Worm (Caenorhabditis elegans) whole organism, L2 larva: ENCODE data around the gene T06E6.1.
"Not testable (repeated sequence)": the region's sequence is repeated elsewhere in the genome, so short reads cannot be mapped to it uniquely, and the experiment has no call there.

Experiments used
- C34F6.9 ChIP-seq: fragments of 150-350 bp; optimal IDR thresholded peaks from 2 replicates; lab custom pipeline; 2014; ENCODE audit warnings: missing biosample characterization, missing genetic modification characterization
- Y55F3AM.14 ChIP-seq: fragments of 200-800 bp; sonication (Bioruptor generic); optimal IDR thresholded peaks from 2 replicates; lab custom pipeline; 2018; ENCODE audit warnings: mild to moderate bottlenecking, missing genetic modification characterization, missing compliant biosample characterization
- ZK546.5 ChIP-seq: sonication (generic microtip); optimal IDR thresholded peaks from 2 replicates; lab custom pipeline; 2017; ENCODE audit warnings: missing biosample characterization, missing genetic modification characterization
- alr-1 ChIP-seq: fragments of 150-350 bp; optimal IDR thresholded peaks from 2 replicates; lab custom pipeline; 2014; ENCODE audit warnings: missing biosample characterization, missing genetic modification characterization
- ama-1 ChIP-seq: fragments of 150-350 bp; optimal IDR thresholded peaks from 2 replicates; lab custom pipeline; 2018; ENCODE audit warnings: inconsistent platforms
- blmp-1 ChIP-seq: sonication (generic microtip); optimal IDR thresholded peaks from 2 replicates; lab custom pipeline; 2017; ENCODE audit warnings: missing genetic modification characterization, mild to moderate bottlenecking, missing compliant biosample characterization, antibody characterized with exemption, moderate library complexity; ENCODE audit not compliant: insufficient read depth
- ceh-16 ChIP-seq: fragments of 150-350 bp; optimal IDR thresholded peaks from 2 replicates; lab custom pipeline; 2014; ENCODE audit warnings: missing biosample characterization, missing genetic modification characterization
- dmd-4 ChIP-seq: sonication (generic microtip); optimal IDR thresholded peaks from 2 replicates; lab custom pipeline; 2017; ENCODE audit warnings: missing biosample characterization, missing genetic modification characterization
- egl-27 ChIP-seq: sonication (generic microtip); optimal IDR thresholded peaks from 3 replicates; lab custom pipeline; 2017; ENCODE audit warnings: missing biosample characterization, missing genetic modification reagents, missing genetic modification characterization
- elt-3 ChIP-seq: sonication (generic microtip); optimal IDR thresholded peaks from 2 replicates; lab custom pipeline; 2017; ENCODE audit warnings: missing biosample characterization, missing genetic modification characterization
- fos-1 ChIP-seq: fragments of 150-350 bp; optimal IDR thresholded peaks from 2 replicates; lab custom pipeline; 2014; ENCODE audit warnings: missing biosample characterization, missing genetic modification characterization
- gmeb-1 ChIP-seq: fragments of 150-350 bp; optimal IDR thresholded peaks from 2 replicates; lab custom pipeline; 2014; ENCODE audit warnings: missing biosample characterization, missing genetic modification characterization
- lin-11 ChIP-seq: fragments of 150-350 bp; sonication (generic microtip); optimal IDR thresholded peaks from 2 replicates; lab custom pipeline; 2014; ENCODE audit warnings: missing biosample characterization, missing genetic modification characterization, inconsistent platforms, mixed read lengths
- lin-13 ChIP-seq: fragments of 150-350 bp; optimal IDR thresholded peaks from 2 replicates; lab custom pipeline; 2014; ENCODE audit warnings: missing biosample characterization, missing genetic modification reagents, missing genetic modification characterization
- lin-39 ChIP-seq: fragments of 150-350 bp; optimal IDR thresholded peaks from 2 replicates; lab custom pipeline; 2014; ENCODE audit warnings: missing biosample characterization, missing genetic modification reagents, missing genetic modification characterization
- lsy-2 ChIP-seq, 2 experiments: fragments of 150-350 bp in 1 of 2; sonication (generic microtip) in 1 of 2; optimal IDR thresholded peaks; 2 replicates each; lab custom pipeline; 2014 to 2017; ENCODE audit warnings: missing biosample characterization in 2 of 2, missing genetic modification characterization in 2 of 2
- mab-5 ChIP-seq: fragments of 150-350 bp; optimal IDR thresholded peaks from 2 replicates; lab custom pipeline; 2014; ENCODE audit warnings: missing biosample characterization, missing genetic modification characterization
- mdl-1 ChIP-seq, 2 experiments: fragments of 150-350 bp in 1 of 2; sonication (generic microtip) in 1 of 2; optimal IDR thresholded peaks; 2 replicates each; lab custom pipeline; 2017; ENCODE audit warnings: missing biosample characterization in 2 of 2, missing genetic modification characterization in 2 of 2
- nhr-10 ChIP-seq: sonication (generic microtip); optimal IDR thresholded peaks from 2 replicates; lab custom pipeline; 2017; ENCODE audit warnings: missing biosample characterization, missing genetic modification characterization
- nhr-11 ChIP-seq: fragments of 150-350 bp; optimal IDR thresholded peaks from 2 replicates; lab custom pipeline; 2014; ENCODE audit warnings: missing biosample characterization, missing genetic modification characterization
- nhr-12 ChIP-seq: fragments of 150-350 bp; optimal IDR thresholded peaks from 2 replicates; lab custom pipeline; 2014; ENCODE audit warnings: missing biosample characterization, missing genetic modification characterization
- nhr-21 ChIP-seq: fragments of 150-350 bp; optimal IDR thresholded peaks from 2 replicates; lab custom pipeline; 2014; ENCODE audit warnings: missing biosample characterization, missing genetic modification characterization
- nhr-23 ChIP-seq: fragments of 150-350 bp; optimal IDR thresholded peaks from 2 replicates; lab custom pipeline; 2014; ENCODE audit warnings: missing biosample characterization, missing genetic modification reagents, missing genetic modification characterization
- nhr-25 ChIP-seq: fragments of 150-350 bp; sonication (generic microtip); optimal IDR thresholded peaks from 3 replicates; lab custom pipeline; 2014; ENCODE audit warnings: missing biosample characterization, missing genetic modification characterization
- nhr-6 ChIP-seq: fragments of 150-350 bp; optimal IDR thresholded peaks from 2 replicates; lab custom pipeline; 2014; ENCODE audit warnings: missing biosample characterization, missing genetic modification characterization
- nhr-77 ChIP-seq: fragments of 150-350 bp; optimal IDR thresholded peaks from 2 replicates; lab custom pipeline; 2014; ENCODE audit warnings: missing biosample characterization, missing genetic modification characterization
- peb-1 ChIP-seq: fragments of 150-350 bp; optimal IDR thresholded peaks from 2 replicates; lab custom pipeline; 2014; ENCODE audit warnings: missing biosample characterization, missing genetic modification characterization
- sem-4 ChIP-seq: fragments of 150-350 bp; optimal IDR thresholded peaks from 2 replicates; lab custom pipeline; 2014; ENCODE audit warnings: missing biosample characterization, missing genetic modification reagents, missing genetic modification characterization
- sma-9 ChIP-seq, 2 experiments: fragments of 150-350 bp in 1 of 2; sonication (generic microtip) in 1 of 2; optimal IDR thresholded peaks; 2 replicates each; lab custom pipeline; 2014 to 2016; ENCODE audit warnings: missing genetic modification characterization in 2 of 2, mild to moderate bottlenecking in 1 of 2, missing biosample characterization in 1 of 2, missing compliant biosample characterization in 1 of 2, missing genetic modification reagents in 1 of 2, moderate library complexity in 1 of 2
- snpc-4 ChIP-seq: fragments of 150-350 bp; optimal IDR thresholded peaks from 2 replicates; lab custom pipeline; 2014; ENCODE audit warnings: missing biosample characterization, missing genetic modification characterization
- unc-62 ChIP-seq: fragments of 150-350 bp; optimal IDR thresholded peaks from 2 replicates; lab custom pipeline; 2014; ENCODE audit warnings: missing biosample characterization, missing genetic modification reagents, missing genetic modification characterization
- ztf-1 ChIP-seq: fragments of 200-800 bp; sonication (Bioruptor generic); conservative IDR thresholded peaks from 2 replicates; pipeline ENCODE4 v1.3.6; 2022; ENCODE audit warnings: missing genetic modification characterization, missing compliant biosample characterization
- ztf-4 ChIP-seq: fragments of 150-350 bp; optimal IDR thresholded peaks from 2 replicates; lab custom pipeline; 2014; ENCODE audit warnings: missing biosample characterization, missing genetic modification characterization

The T06E6.1 gene

ce11 chrV:15361412-15361811, 33.3 kb downstream of the T06E6.1 start, which contains the start of gene ech-1.1:
Gene ech-1.1, minus strand, starts transcription at chrV:15361512.
- TF ChIP-seq nhr-10 (tag; lab: Kevin White, UChicago); elt-3; ztf-1 (GFP tag; lab: Robert Waterston, UW): not testable (repeated sequence)

DNA sequence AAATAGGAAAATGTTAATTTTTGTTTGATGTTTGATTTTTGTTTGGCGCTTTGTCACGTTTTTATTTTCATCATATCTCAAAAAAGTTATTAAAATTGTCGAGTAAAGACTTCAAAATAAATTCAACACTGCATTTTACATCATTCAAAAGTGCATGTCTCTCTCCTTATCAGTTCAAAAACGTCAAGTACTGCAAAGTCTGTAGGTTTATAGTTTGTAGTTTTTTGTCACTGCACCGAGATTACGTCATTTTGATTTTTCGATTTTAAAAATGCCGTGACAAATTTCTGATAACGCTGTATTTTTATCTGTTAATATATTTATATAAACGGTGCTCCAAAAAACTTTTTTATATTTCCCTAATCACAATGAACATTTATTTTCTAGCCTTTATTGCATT, 40.1 kb downstream of the T06E6.1 start, which contains the start of gene C29F3.7:
Gene C29F3.7, plus strand, starts transcription at position 254 of the 400 bp plus-strand sequence.
- TF ChIP-seq fos-1 (tag; lab: Kevin White, UChicago), result peak; percentile 97
- TF ChIP-seq sma-9 (GFP tag; optimal IDR thresholded peaks at IDR 0.05; lab: Kevin White, UChicago), result peak; percentile 87
- TF ChIP-seq sma-9 (tag; optimal IDR thresholded peaks at IDR 0.05; lab: Kevin White, UChicago), result no peak
- no peak for TF ChIP-seq nhr-11 (tag; lab: Kevin White, UChicago)
- peak; percentile 44 for TF ChIP-seq gmeb-1
- TF ChIP-seq, all 48 proteins: peak for 3

- TF ChIP-seq mdl-1 (tag; optimal IDR thresholded peaks at IDR 0.05; lab: Kevin White, UChicago), result no peak
- TF ChIP-seq nhr-11 (tag; lab: Kevin White, UChicago), result no peak
- no peak for TF ChIP-seq nhr-12 (tag; lab: Kevin White, UChicago)
- TF ChIP-seq C34F6.9 (tag; lab: Kevin White, UChicago), result no peak
- TF ChIP-seq peb-1 (tag; lab: Kevin White, UChicago), result no peak
- no peak for TF ChIP-seq ama-1
- TF ChIP-seq lin-39, result no peak
Measured at ce11 chrV:15352376-15352775, 42.4 kb downstream of the T06E6.1 start, which contains the start of gene srx-58. Gene srx-58, plus strand, starts transcription at chrV:15352676.

- TF ChIP-seq mdl-1 (tag; optimal IDR thresholded peaks at IDR 0.05; lab: Kevin White, UChicago) (no peak), mab-5 (tag; lab: Kevin White, UChicago) (no peak), alr-1 (no peak), ZK546.5 (tag; lab: Kevin White, UChicago) (no peak), blmp-1 (tag; lab: Kevin White, UChicago) (no peak), lin-39 (no peak), lin-13 (GFP tag; lab: Kevin White, UChicago) (no peak), nhr-25 (no peak), unc-62 (GFP tag; lab: Kevin White, UChicago) (no peak)
- TF ChIP-seq, all 48 proteins: peak for 0
Measured at ce11 chrV:15350615-15351014, 44.1 kb downstream of the T06E6.1 start, which contains the start of gene clec-231. Gene clec-231, minus strand, starts transcription at chrV:15350715.

DNA sequence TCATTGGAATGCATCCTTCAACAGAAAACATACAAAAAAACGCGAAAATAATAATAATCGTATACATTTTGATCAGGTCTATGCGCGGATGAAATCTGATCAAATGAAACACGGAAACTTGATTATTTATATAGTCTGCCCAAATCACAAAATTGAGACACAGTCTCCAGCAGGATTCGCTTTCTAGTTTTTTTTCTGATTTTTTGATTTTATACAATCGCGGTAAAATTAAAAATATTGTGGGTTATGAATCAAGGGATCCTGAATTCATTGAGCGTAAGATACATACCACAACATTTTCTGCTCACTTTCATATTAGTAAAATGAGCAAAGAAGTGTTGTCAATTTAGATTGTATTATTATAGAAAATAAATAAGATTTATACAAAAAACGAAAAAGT, 45.7 kb downstream of the T06E6.1 start, which contains the start of gene clec-230:
Gene clec-230, minus strand, starts transcription at position 101 of the 400 bp plus-strand sequence.
- TF ChIP-seq sem-4 (tag; lab: Kevin White, UChicago) (no peak), nhr-21 (no peak), ztf-4 (no peak), lin-11 (tag; lab: Kevin White, UChicago) (no peak), nhr-77 (tag; lab: Kevin White, UChicago) (no peak), ceh-16 (no peak), lsy-2 (tag; optimal IDR thresholded peaks at IDR 0.05; lab: Kevin White, UChicago) (no peak), blmp-1 (tag; lab: Kevin White, UChicago) (no peak), mdl-1 (tag; optimal IDR thresholded peaks at IDR 0.05; lab: Kevin White, UChicago) (no peak), dmd-4 (no peak), Y55F3AM.14 (no peak), nhr-6 (no peak), nhr-25 (no peak), fos-1 (tag; lab: Kevin White, UChicago) (no peak), egl-27 (tag; lab: Kevin White, UChicago) (no peak), snpc-4 (tag; lab: Kevin White, UChicago) (no peak), ztf-1 (GFP tag; lab: Robert Waterston, UW) (no peak)
- TF ChIP-seq, all 48 proteins: peak for 0

ce11 chrV:15347292-15347691, 47.5 kb downstream of the T06E6.1 start, which contains the start of gene C29F3.3:
Gene C29F3.3, minus strand, starts transcription at chrV:15347392.
- TF ChIP-seq sem-4 (tag; lab: Kevin White, UChicago), result no peak
- no peak for TF ChIP-seq nhr-23
- TF ChIP-seq, all 48 proteins: peak for 0
